Fruit fly (Drosophila melanogaster) whole organism, pupa: ENCODE data around the gene Atx-1.
A peak's percentile ranks its signal among the peaks of the same experiment; 100 is the strongest.

ENCODE experiments used
- CG10348 ChIP-seq: fragments of 200-800 bp; sonication (Bioruptor generic); IDR thresholded peaks from 2 replicates; pipeline ENCODE4 v1.3.6; 2022; ENCODE audit warnings: missing biosample characterization, missing genetic modification characterization
- CG12605 ChIP-seq: fragments of 200-800 bp; sonication (Bioruptor generic); IDR thresholded peaks from 2 replicates; pipeline ENCODE4 v1.3.6; 2022; ENCODE audit warnings: missing biosample characterization, missing genetic modification characterization
- CG13204 ChIP-seq: fragments of 200-800 bp; sonication (Bioruptor generic); optimal IDR thresholded peaks from 2 replicates; lab custom pipeline; 2018; ENCODE audit warnings: missing biosample characterization, mild to moderate bottlenecking, missing genetic modification characterization, moderate library complexity
- CG14655 ChIP-seq: fragments of 200-800 bp; sonication (Bioruptor generic); optimal IDR thresholded peaks from 3 replicates; lab custom pipeline; 2017; ENCODE audit warnings: mild to moderate bottlenecking, missing biosample characterization, missing genetic modification reagents, missing genetic modification characterization
- CG15710 ChIP-seq: fragments of 200-800 bp; sonication (Bioruptor generic); optimal IDR thresholded peaks from 2 replicates; lab custom pipeline; 2018; ENCODE audit warnings: missing biosample characterization, mild to moderate bottlenecking, missing genetic modification characterization, moderate library complexity
- CG17806 ChIP-seq: fragments of 200-800 bp; sonication (Bioruptor generic); optimal IDR thresholded peaks from 2 replicates; lab custom pipeline; 2018; ENCODE audit warnings: missing biosample characterization, mild to moderate bottlenecking, missing genetic modification characterization, moderate library complexity
- CG32121 ChIP-seq: fragments of 200-800 bp; sonication (Bioruptor generic); IDR thresholded peaks from 2 replicates; pipeline ENCODE4 v1.3.6; 2022; ENCODE audit warnings: missing biosample characterization, missing genetic modification characterization
- CG34367 ChIP-seq: fragments of 200-800 bp; sonication (Bioruptor generic); optimal IDR thresholded peaks from 2 replicates; lab custom pipeline; 2018; ENCODE audit warnings: missing biosample characterization, mild to moderate bottlenecking, missing genetic modification characterization
- CG4496 ChIP-seq: fragments of 200-800 bp; sonication (Bioruptor generic); IDR thresholded peaks from 3 replicates; pipeline ENCODE4 v1.3.6; 2022; ENCODE audit warnings: missing biosample characterization, missing genetic modification characterization
- CG8159 ChIP-seq: fragments of 200-800 bp; sonication (Bioruptor generic); optimal IDR thresholded peaks from 3 replicates; lab custom pipeline; 2018; ENCODE audit warnings: missing biosample characterization, mild to moderate bottlenecking, missing genetic modification characterization, moderate library complexity
- CG8301 ChIP-seq: fragments of 200-800 bp; sonication (Bioruptor generic); optimal IDR thresholded peaks from 2 replicates; lab custom pipeline; 2018; ENCODE audit warnings: missing biosample characterization, mild to moderate bottlenecking, missing genetic modification characterization
- CG9948 ChIP-seq: fragments of 200-800 bp; sonication (Bioruptor generic); optimal IDR thresholded peaks from 2 replicates; lab custom pipeline; 2018; ENCODE audit warnings: missing biosample characterization, mild to moderate bottlenecking, missing genetic modification characterization, moderate library complexity
- D1 ChIP-seq: fragments of 200-800 bp; sonication (Bioruptor generic); optimal IDR thresholded peaks from 2 replicates; lab custom pipeline; 2018; ENCODE audit warnings: missing biosample characterization, mild to moderate bottlenecking, missing genetic modification characterization, moderate library complexity
- EcR ChIP-seq: fragments of 200-800 bp; sonication (Bioruptor generic); optimal IDR thresholded peaks from 3 replicates; lab custom pipeline; 2019; ENCODE audit warnings: missing biosample characterization, missing genetic modification characterization, mild to moderate bottlenecking, moderate library complexity, missing genetic modification reagents
- Ets98B ChIP-seq: fragments of 200-800 bp; sonication (Bioruptor generic); IDR thresholded peaks from 2 replicates; pipeline ENCODE4 v1.3.6; 2022; ENCODE audit warnings: missing biosample characterization, missing genetic modification characterization
- Pif1A ChIP-seq: fragments of 200-800 bp; sonication (Bioruptor generic); optimal IDR thresholded peaks from 3 replicates; lab custom pipeline; 2016; ENCODE audit warnings: missing biosample characterization, missing genetic modification characterization
- Pif1B ChIP-seq: fragments of 200-800 bp; sonication (Bioruptor generic); optimal IDR thresholded peaks from 3 replicates; lab custom pipeline; 2016; ENCODE audit warnings: missing biosample characterization, missing genetic modification characterization
- Snoo ChIP-seq: fragments of 200-800 bp; sonication (Bioruptor generic); optimal IDR thresholded peaks from 3 replicates; lab custom pipeline; 2017; ENCODE audit warnings: missing biosample characterization, mild to moderate bottlenecking, missing genetic modification characterization, inconsistent platforms
- fd96Ca ChIP-seq: fragments of 200-800 bp; sonication (Bioruptor generic); IDR thresholded peaks from 3 replicates; pipeline ENCODE4 v1.3.6; 2022; ENCODE audit warnings: missing biosample characterization, missing genetic modification characterization
- gl ChIP-seq: fragments of 200-800 bp; sonication (Bioruptor generic); optimal IDR thresholded peaks from 2 replicates; lab custom pipeline; 2018; ENCODE audit warnings: missing biosample characterization, mild to moderate bottlenecking, missing genetic modification characterization
- rn ChIP-seq: fragments of 200-800 bp; sonication (Bioruptor generic); IDR thresholded peaks from 2 replicates; pipeline ENCODE4 v1.3.6; 2022; ENCODE audit warnings: missing biosample characterization, missing genetic modification characterization

Gene Atx-1

dm6 chrX:6778780-6779179, 44.2 kb upstream of the Atx-1 start:
- TF ChIP-seq CG9948 (tag; lab: Kevin White, UChicago) = peak; percentile 28
- no peak for TF ChIP-seq CG32121 (GFP tag; lab: Robert Waterston, UW)
- no peak for TF ChIP-seq fd96Ca
- peak; percentile 5 for TF ChIP-seq CG8159
- TF ChIP-seq CG13204 = no peak
- TF ChIP-seq gl = no peak
- TF ChIP-seq Pif1A (GFP tag; lab: Kevin White, UChicago) = no peak
- TF ChIP-seq Ets98B (GFP tag; lab: Robert Waterston, UW) = no peak
- TF ChIP-seq CG34367 (tag; lab: Kevin White, UChicago) = peak; percentile 1
- TF ChIP-seq CG4496 = no peak
- no peak for TF ChIP-seq CG17806 (tag; lab: Kevin White, UChicago)
- no peak for TF ChIP-seq CG10348 (GFP tag; lab: Robert Waterston, UW)
- no peak for TF ChIP-seq CG14655 (GFP tag; lab: Kevin White, UChicago)
- no peak for TF ChIP-seq rn
- no peak for TF ChIP-seq CG12605 (GFP tag; lab: Robert Waterston, UW)
- no peak for TF ChIP-seq Snoo (tag; lab: Kevin White, UChicago)
- TF ChIP-seq CG15710 (tag; lab: Kevin White, UChicago) = peak; percentile 16
- no peak for TF ChIP-seq Pif1B (GFP tag; lab: Kevin White, UChicago)
- no peak for TF ChIP-seq EcR (GFP tag; lab: Kevin White, UChicago)
- TF ChIP-seq, all 21 proteins: peak for 4

- 0 out of 3 replicates have a peak, but pooled peaks have one; percentile 15 for TF ChIP-seq CG4496
- peak; percentile 21 for TF ChIP-seq CG15710 (tag; lab: Kevin White, UChicago)
- no peak for TF ChIP-seq EcR (GFP tag; lab: Kevin White, UChicago)
- peak; percentile 21 for TF ChIP-seq CG8159
- TF ChIP-seq Pif1B (GFP tag; lab: Kevin White, UChicago) = peak; percentile 23
These were observed 43.3 kb upstream of the Atx-1 start, which contains the start of gene shf for dm6 chrX:6779609-6780139. Gene shf (minus strand): TSS chrX:6779659.

dm6 chrX:6790944-6791343, 32.1 kb upstream of the Atx-1 start:
- TF ChIP-seq CG32121 (GFP tag; lab: Robert Waterston, UW) = no peak
- no peak for TF ChIP-seq fd96Ca
- TF ChIP-seq CG10348 (GFP tag; lab: Robert Waterston, UW) = no peak
- TF ChIP-seq CG9948 (tag; lab: Kevin White, UChicago) = no peak
- no peak for TF ChIP-seq CG4496
- no peak for TF ChIP-seq rn
- TF ChIP-seq CG15710 (tag; lab: Kevin White, UChicago) = no peak
- no peak for TF ChIP-seq CG8301 (tag; lab: Kevin White, UChicago)
- TF ChIP-seq gl = no peak
- no peak for TF ChIP-seq D1 (tag; lab: Kevin White, UChicago)
- no peak for TF ChIP-seq CG34367 (tag; lab: Kevin White, UChicago)
- TF ChIP-seq CG12605 (GFP tag; lab: Robert Waterston, UW) = no peak
- TF ChIP-seq CG17806 (tag; lab: Kevin White, UChicago) = no peak
- no peak for TF ChIP-seq CG8159
- no peak for TF ChIP-seq Pif1A (GFP tag; lab: Kevin White, UChicago)
- no peak for TF ChIP-seq Pif1B (GFP tag; lab: Kevin White, UChicago)
- TF ChIP-seq Snoo (tag; lab: Kevin White, UChicago) = no peak
- TF ChIP-seq CG14655 (GFP tag; lab: Kevin White, UChicago) = no peak

- TF ChIP-seq CG14655 (GFP tag; lab: Kevin White, UChicago) (no peak), CG4496 (peak; percentile 93), Snoo (tag; lab: Kevin White, UChicago) (peak; percentile 56), CG10348 (GFP tag; lab: Robert Waterston, UW) (no peak), EcR (GFP tag; lab: Kevin White, UChicago) (no peak), CG17806 (tag; lab: Kevin White, UChicago) (peak; percentile 45), CG34367 (tag; lab: Kevin White, UChicago) (peak; percentile 14), D1 (tag; lab: Kevin White, UChicago) (no peak), gl (no peak), CG9948 (tag; lab: Kevin White, UChicago) (peak; percentile 18), fd96Ca (peak; percentile 93), CG13204 (no peak), Pif1B (GFP tag; lab: Kevin White, UChicago) (no peak), CG12605 (GFP tag; lab: Robert Waterston, UW) (peak; percentile 76), rn (peak; percentile 76; the same call in 1 of the 2 replicates), CG8301 (tag; lab: Kevin White, UChicago) (peak; percentile 80), Pif1A (GFP tag; lab: Kevin White, UChicago) (no peak), Ets98B (GFP tag; lab: Robert Waterston, UW) (peak; percentile 94), CG8159 (peak; percentile 37), CG32121 (GFP tag; lab: Robert Waterston, UW) (peak; percentile 85), CG15710 (tag; lab: Kevin White, UChicago) (peak; percentile 29)
These were observed 31.5 kb upstream of the Atx-1 start for dm6 chrX:6791531-6791930.

- TF ChIP-seq Snoo (tag; lab: Kevin White, UChicago) (no peak), Pif1B (GFP tag; lab: Kevin White, UChicago) (no peak), CG9948 (tag; lab: Kevin White, UChicago) (no peak), CG8159 (no peak), CG32121 (GFP tag; lab: Robert Waterston, UW) (peak; percentile 11; the same call in 1 of the 2 replicates), CG4496 (peak; percentile 68), CG15710 (tag; lab: Kevin White, UChicago) (no peak), rn (peak; percentile 55; the same call in 1 of the 2 replicates), CG12605 (GFP tag; lab: Robert Waterston, UW) (peak; percentile 23; the same call in 1 of the 2 replicates), D1 (tag; lab: Kevin White, UChicago) (no peak), fd96Ca (peak; percentile 31; the same call in 2 of the 3 replicates), CG17806 (tag; lab: Kevin White, UChicago) (no peak), Ets98B (GFP tag; lab: Robert Waterston, UW) (peak; percentile 41), Pif1A (GFP tag; lab: Kevin White, UChicago) (no peak)
These were observed 30.1 kb upstream of the Atx-1 start for dm6 chrX:6792891-6793290.
